Worm (Caenorhabditis elegans) whole organism, midembryonic: ENCODE results near the gene F36H9.5.
"Not testable (repeated sequence)": the region's sequence is repeated elsewhere in the genome, so short reads cannot be mapped to it uniquely, and the experiment has no call there.

Experiments
- T22C8.4 ChIP-seq: fragments of 200-800 bp; sonication (Bioruptor generic); IDR thresholded peaks from 2 replicates; pipeline ENCODE4 v1.3.6; 2022; ENCODE audit warnings: missing genetic modification characterization, missing compliant biosample characterization
- cog-1 ChIP-seq: sonication (generic microtip); optimal IDR thresholded peaks from 2 replicates; lab custom pipeline; 2016; ENCODE audit warnings: missing genetic modification characterization, missing compliant biosample characterization
- flt-1 ChIP-seq: fragments of 200-800 bp; sonication (Bioruptor generic); IDR thresholded peaks from 2 replicates; pipeline ENCODE4 v1.3.6; 2022; ENCODE audit warnings: missing genetic modification characterization, missing compliant biosample characterization
- klf-2 ChIP-seq: fragments of 200-800 bp; sonication (Bioruptor generic); conservative IDR thresholded peaks from 2 replicates; pipeline ENCODE4 v1.3.6; 2022; ENCODE audit warnings: missing genetic modification reagents, missing genetic modification characterization, missing compliant biosample characterization
- med-1 ChIP-seq: sonication (generic microtip); optimal IDR thresholded peaks from 2 replicates; lab custom pipeline; 2017; ENCODE audit warnings: missing genetic modification characterization, mild to moderate bottlenecking, missing compliant biosample characterization, antibody characterized with exemption, missing genetic modification reagents; ENCODE audit not compliant: insufficient read depth
- ref-1 ChIP-seq: fragments of 200-800 bp; sonication (Bioruptor generic); conservative IDR thresholded peaks from 2 replicates; pipeline ENCODE4 v1.3.6; 2022; ENCODE audit warnings: missing genetic modification reagents, missing genetic modification characterization, missing compliant biosample characterization
- tab-1 ChIP-seq: fragments of 200-800 bp; sonication (Bioruptor generic); IDR thresholded peaks from 2 replicates; pipeline ENCODE4 v1.3.6; 2022; ENCODE audit warnings: missing genetic modification characterization, missing compliant biosample characterization
- ztf-23 ChIP-seq: fragments of 200-800 bp; sonication (Bioruptor generic); IDR thresholded peaks from 2 replicates; pipeline ENCODE4 v1.3.6; 2022; ENCODE audit warnings: missing genetic modification reagents, missing genetic modification characterization, missing compliant biosample characterization
- ztf-29 ChIP-seq: fragments of 200-800 bp; sonication (Bioruptor generic); IDR thresholded peaks from 2 replicates; pipeline ENCODE4 v1.3.6; 2022; ENCODE audit warnings: missing genetic modification reagents, missing genetic modification characterization, missing compliant biosample characterization

The F36H9.5 gene

ce11 chrV:1781922-1782321 is at the start of gene F36H9.5:
TSS of gene F36H9.5 (minus strand) at chrV:1782022.
- TF ChIP-seq klf-2 (GFP tag; lab: Robert Waterston, UW) = no peak
- no peak for TF ChIP-seq cog-1 (tag; lab: Kevin White, UChicago)

- TF ChIP-seq ref-1 = no peak
- TF ChIP-seq med-1 = no peak
- TF ChIP-seq tab-1 (GFP tag; lab: Robert Waterston, UW) = no peak
- TF ChIP-seq ztf-23 (GFP tag; lab: Robert Waterston, UW) = no peak
- TF ChIP-seq klf-2 (GFP tag; lab: Robert Waterston, UW) = no peak
- no peak for TF ChIP-seq ztf-29 (GFP tag; lab: Robert Waterston, UW)
- TF ChIP-seq T22C8.4 = no peak
- TF ChIP-seq flt-1 (GFP tag; lab: Robert Waterston, UW) = no peak
- no peak for TF ChIP-seq cog-1 (tag; lab: Kevin White, UChicago)
Observed at ce11 chrV:1829973-1830372, 48.2 kb upstream of the F36H9.5 start, which contains the start of gene Y32G9B.1. TSS of gene Y32G9B.1 (minus strand) at chrV:1830073.

- TF ChIP-seq ref-1 (no peak), flt-1 (GFP tag; lab: Robert Waterston, UW) (no peak), ztf-23 (GFP tag; lab: Robert Waterston, UW) (no peak), tab-1 (GFP tag; lab: Robert Waterston, UW) (no peak), cog-1 (tag; lab: Kevin White, UChicago) (no peak), med-1 (no peak), ztf-29 (GFP tag; lab: Robert Waterston, UW) (no peak), klf-2 (GFP tag; lab: Robert Waterston, UW) (no peak), T22C8.4 (no peak)
Observed at ce11 chrV:1824528-1824927, 42.7 kb upstream of the F36H9.5 start.

- TF ChIP-seq T22C8.4 (no peak), flt-1 (GFP tag; lab: Robert Waterston, UW) (peak; percentile 46; the same call in 1 of the 2 replicates), ztf-23 (GFP tag; lab: Robert Waterston, UW) (peak; percentile 76), tab-1 (GFP tag; lab: Robert Waterston, UW) (peak; percentile 67; the same call in 1 of the 2 replicates), ref-1 (0 out of 2 replicates have a peak, but pooled peaks have one; percentile 37), cog-1 (tag; lab: Kevin White, UChicago) (no peak), med-1 (peak; percentile 81), klf-2 (GFP tag; lab: Robert Waterston, UW) (0 out of 2 replicates have a peak, but pooled peaks have one; percentile 53), ztf-29 (GFP tag; lab: Robert Waterston, UW) (no peak)
Observed at ce11 chrV:1821287-1821686, 39.5 kb upstream of the F36H9.5 start, which contains the start of the genes gly-7 and mrpl-39. TSS of gene gly-7 (minus strand) at chrV:1821323. TSS of gene mrpl-39 (plus strand) at chrV:1821579.

- TF ChIP-seq ztf-23 (GFP tag; lab: Robert Waterston, UW) (no peak), flt-1 (GFP tag; lab: Robert Waterston, UW) (no peak), klf-2 (GFP tag; lab: Robert Waterston, UW) (no peak), ztf-29 (GFP tag; lab: Robert Waterston, UW) (no peak), T22C8.4 (no peak), ref-1 (no peak), tab-1 (GFP tag; lab: Robert Waterston, UW) (no peak), med-1 (no peak), cog-1 (tag; lab: Kevin White, UChicago) (no peak)
Observed at ce11 chrV:1820749-1821148, 38.9 kb upstream of the F36H9.5 start.

ce11 chrV:1820016-1820415 is 38.2 kb upstream of the F36H9.5 start:
- TF ChIP-seq tab-1 (GFP tag; lab: Robert Waterston, UW) (no peak), flt-1 (GFP tag; lab: Robert Waterston, UW) (no peak), T22C8.4 (no peak)

- TF ChIP-seq ztf-23 (GFP tag; lab: Robert Waterston, UW); med-1; T22C8.4: not testable (repeated sequence)
Observed at ce11 chrV:1814784-1815183, 33.0 kb upstream of the F36H9.5 start, which contains the start of gene Y46H3A.5. TSS of gene Y46H3A.5 (minus strand) at chrV:1814884.

ce11 chrV:1811035-1811434 is 29.2 kb upstream of the F36H9.5 start, which contains the start of gene Y46H3A.4:
TSS of gene Y46H3A.4 (minus strand) at chrV:1811135.
- no peak for TF ChIP-seq ztf-23 (GFP tag; lab: Robert Waterston, UW)
- no peak for TF ChIP-seq T22C8.4
- no peak for TF ChIP-seq cog-1 (tag; lab: Kevin White, UChicago)
- TF ChIP-seq flt-1 (GFP tag; lab: Robert Waterston, UW) = no peak
- TF ChIP-seq tab-1 (GFP tag; lab: Robert Waterston, UW) = no peak
- no peak for TF ChIP-seq med-1
- no peak for TF ChIP-seq ref-1
- TF ChIP-seq klf-2 (GFP tag; lab: Robert Waterston, UW) = no peak
- no peak for TF ChIP-seq ztf-29 (GFP tag; lab: Robert Waterston, UW)

ce11 chrV:1807160-1807559 is 25.3 kb upstream of the F36H9.5 start, which contains the start of gene srt-42:
TSS of gene srt-42 (plus strand) at chrV:1807460.
- TF ChIP-seq T22C8.4 = no peak
- no peak for TF ChIP-seq cog-1 (tag; lab: Kevin White, UChicago)
- no peak for TF ChIP-seq klf-2 (GFP tag; lab: Robert Waterston, UW)
- TF ChIP-seq tab-1 (GFP tag; lab: Robert Waterston, UW) = no peak
- TF ChIP-seq ref-1 = no peak
- TF ChIP-seq flt-1 (GFP tag; lab: Robert Waterston, UW) = no peak

ce11 chrV:1805724-1806316 is 24.0 kb upstream of the F36H9.5 start:
- no peak for TF ChIP-seq T22C8.4
- TF ChIP-seq ztf-23 (GFP tag; lab: Robert Waterston, UW) = no peak
- no peak for TF ChIP-seq ref-1
- TF ChIP-seq med-1 = no peak
- no peak for TF ChIP-seq cog-1 (tag; lab: Kevin White, UChicago)
- TF ChIP-seq flt-1 (GFP tag; lab: Robert Waterston, UW) = no peak
- TF ChIP-seq klf-2 (GFP tag; lab: Robert Waterston, UW) = no peak
- no peak for TF ChIP-seq tab-1 (GFP tag; lab: Robert Waterston, UW)
- no peak for TF ChIP-seq ztf-29 (GFP tag; lab: Robert Waterston, UW)
